Worm (Caenorhabditis elegans) whole organism, early embryonic: ENCODE measurements around the gene F54D5.9.
"Not testable (repeated sequence)": the region's sequence is repeated elsewhere in the genome, so short reads cannot be mapped to it uniquely, and the experiment has no call there.

Source experiments
- B0310.2 ChIP-seq: sonication (generic microtip); optimal IDR thresholded peaks from 2 replicates; lab custom pipeline; 2016; ENCODE audit warnings: mild to moderate bottlenecking, missing genetic modification characterization, missing compliant biosample characterization
- F13C5.2 ChIP-seq: sonication (generic microtip); optimal IDR thresholded peaks from 2 replicates; lab custom pipeline; 2017; ENCODE audit warnings: mild to moderate bottlenecking, missing genetic modification characterization, inconsistent platforms, missing compliant biosample characterization
- aly-1 ChIP-seq: sonication (generic microtip); optimal IDR thresholded peaks from 2 replicates; lab custom pipeline; 2016; ENCODE audit warnings: missing genetic modification characterization, missing compliant biosample characterization
- ama-1 ChIP-seq: fragments of 150-350 bp; optimal IDR thresholded peaks from 2 replicates; lab custom pipeline; 2014
- ceh-13 ChIP-seq: fragments of 200-800 bp; sonication (Bioruptor generic); optimal IDR thresholded peaks from 2 replicates; lab custom pipeline; 2018; ENCODE audit warnings: mild to moderate bottlenecking, missing genetic modification characterization, missing compliant biosample characterization
- ceh-36 ChIP-seq: sonication (generic microtip); optimal IDR thresholded peaks from 2 replicates; lab custom pipeline; 2016; ENCODE audit warnings: missing genetic modification characterization, inconsistent platforms, missing compliant biosample characterization
- ets-7 ChIP-seq: sonication (generic microtip); optimal IDR thresholded peaks from 2 replicates; lab custom pipeline; 2016; ENCODE audit warnings: missing genotype, missing genetic modification characterization, missing compliant biosample characterization
- flt-1 ChIP-seq: fragments of 200-800 bp; sonication (Bioruptor generic); IDR thresholded peaks from 2 replicates; pipeline ENCODE4 v1.3.6; 2022; ENCODE audit warnings: missing genetic modification characterization, missing compliant biosample characterization
- hmbx-1 ChIP-seq: sonication (generic microtip); optimal IDR thresholded peaks from 2 replicates; lab custom pipeline; 2016; ENCODE audit warnings: mild to moderate bottlenecking, missing genetic modification characterization, missing compliant biosample characterization
- hmg-4 ChIP-seq: fragments of 200-800 bp; sonication (Bioruptor generic); optimal IDR thresholded peaks from 2 replicates; lab custom pipeline; 2018; ENCODE audit warnings: mild to moderate bottlenecking, missing genetic modification characterization, missing compliant biosample characterization
- hnd-1 ChIP-seq: sonication (generic microtip); optimal IDR thresholded peaks from 2 replicates; lab custom pipeline; 2016; ENCODE audit warnings: missing genetic modification characterization, missing compliant biosample characterization
- pes-1 ChIP-seq: fragments of 200-800 bp; sonication (Bioruptor generic); IDR thresholded peaks from 2 replicates; pipeline ENCODE4 v1.3.6; 2022; ENCODE audit warnings: missing genetic modification reagents, missing genetic modification characterization, missing compliant biosample characterization
- scrt-1 ChIP-seq: fragments of 200-800 bp; sonication (Bioruptor generic); IDR thresholded peaks from 2 replicates; pipeline ENCODE4 v1.3.6; 2022; ENCODE audit warnings: missing genetic modification characterization, missing compliant biosample characterization
- sea-1 ChIP-seq: fragments of 200-800 bp; sonication (Bioruptor generic); conservative IDR thresholded peaks from 2 replicates; pipeline ENCODE4 v1.3.6; 2022; ENCODE audit warnings: missing genetic modification characterization, missing compliant biosample characterization
- tbx-11 ChIP-seq: fragments of 200-800 bp; sonication (Bioruptor generic); IDR thresholded peaks from 2 replicates; pipeline ENCODE4 v1.3.6; 2022; ENCODE audit warnings: missing genetic modification characterization, missing compliant biosample characterization
- tbx-37 ChIP-seq: fragments of 200-800 bp; sonication (Bioruptor generic); conservative IDR thresholded peaks from 2 replicates; pipeline ENCODE4 v1.3.6; 2022; ENCODE audit warnings: missing genetic modification reagents, missing genetic modification characterization, missing compliant biosample characterization
- tra-4 ChIP-seq: sonication (generic microtip); optimal IDR thresholded peaks from 2 replicates; lab custom pipeline; 2017; ENCODE audit warnings: missing genetic modification characterization, missing compliant biosample characterization

Gene F54D5.9

ce11 chrII:11556338-11556737, 11.7 kb upstream of the F54D5.9 start, which contains the start of gene F54D5.17:
TSS of gene F54D5.17 (plus strand) at chrII:11556638.
- TF ChIP-seq pes-1, result no peak
- no peak for TF ChIP-seq tbx-11 (GFP tag; lab: Robert Waterston, UW)
- no peak for TF ChIP-seq tra-4 (tag; lab: Kevin White, UChicago)
- TF ChIP-seq flt-1 (GFP tag; lab: Robert Waterston, UW), result no peak
- no peak for TF ChIP-seq hmbx-1
- no peak for TF ChIP-seq ceh-13 (GFP tag; lab: Kevin White, UChicago)

- no peak for TF ChIP-seq tra-4 (tag; lab: Kevin White, UChicago)
- no peak for TF ChIP-seq tbx-11 (GFP tag; lab: Robert Waterston, UW)
- no peak for TF ChIP-seq hmg-4
- TF ChIP-seq flt-1 (GFP tag; lab: Robert Waterston, UW), result no peak
- no peak for TF ChIP-seq scrt-1 (GFP tag; lab: Robert Waterston, UW)
- TF ChIP-seq aly-1 (tag; lab: Kevin White, UChicago), result no peak
- TF ChIP-seq F13C5.2 (tag; lab: Kevin White, UChicago), result no peak
- no peak for TF ChIP-seq sea-1
Observed at ce11 chrII:11555634-11556033, 11.0 kb upstream of the F54D5.9 start, which contains the start of gene F54D5.24. TSS of gene F54D5.24 (plus strand) at chrII:11555949.

- TF ChIP-seq F13C5.2 (tag; lab: Kevin White, UChicago); ets-7 (tag; lab: Kevin White, UChicago); ceh-13 (GFP tag; lab: Kevin White, UChicago): not testable (repeated sequence)
Observed at ce11 chrII:11551981-11552380, 7.4 kb upstream of the F54D5.9 start, which contains the start of gene dhgd-1. TSS of gene dhgd-1 (minus strand) at chrII:11552081.

- TF ChIP-seq hmbx-1 (peak; percentile 22), ceh-36 (tag; lab: Kevin White, UChicago) (no peak), hmg-4 (no peak), ama-1 (lab: Kevin White, UChicago) (peak; percentile 77), sea-1 (0 out of 2 replicates have a peak, but pooled peaks have one; percentile 66), tbx-11 (GFP tag; lab: Robert Waterston, UW) (no peak)
Observed at ce11 chrII:11547254-11547687, 2.6 kb upstream of the F54D5.9 start, which contains the start of gene F54D5.7. TSS of gene F54D5.7 (plus strand) at chrII:11547517.

ce11 chrII:11545952-11546325, 1.3 kb upstream of the F54D5.9 start:
- TF ChIP-seq hnd-1 (tag; lab: Kevin White, UChicago), result no peak
- no peak for TF ChIP-seq flt-1 (GFP tag; lab: Robert Waterston, UW)
- TF ChIP-seq F13C5.2 (tag; lab: Kevin White, UChicago), result no peak
- no peak for TF ChIP-seq ceh-13 (GFP tag; lab: Kevin White, UChicago)
- no peak for TF ChIP-seq ama-1 (lab: Kevin White, UChicago)
- no peak for TF ChIP-seq ceh-36 (tag; lab: Kevin White, UChicago)
- no peak for TF ChIP-seq tra-4 (tag; lab: Kevin White, UChicago)
- TF ChIP-seq ets-7 (tag; lab: Kevin White, UChicago), result no peak
- no peak for TF ChIP-seq scrt-1 (GFP tag; lab: Robert Waterston, UW)
- TF ChIP-seq sea-1, result no peak
- TF ChIP-seq tbx-37, result no peak
- no peak for TF ChIP-seq tbx-11 (GFP tag; lab: Robert Waterston, UW)
- no peak for TF ChIP-seq B0310.2 (tag; lab: Kevin White, UChicago)
- no peak for TF ChIP-seq pes-1
- no peak for TF ChIP-seq hmbx-1
- no peak for TF ChIP-seq hmg-4

- TF ChIP-seq ama-1 (lab: Kevin White, UChicago) (peak; percentile 56), pes-1 (peak; percentile 70; the same call in 1 of the 2 replicates), scrt-1 (GFP tag; lab: Robert Waterston, UW) (no peak), sea-1 (no peak), tra-4 (tag; lab: Kevin White, UChicago) (peak; percentile 23), aly-1 (tag; lab: Kevin White, UChicago) (no peak), B0310.2 (tag; lab: Kevin White, UChicago) (peak; percentile 7), ceh-36 (tag; lab: Kevin White, UChicago) (no peak), tbx-37 (peak; percentile 39; the same call in 1 of the 2 replicates), hmg-4 (peak; percentile 68), tbx-11 (GFP tag; lab: Robert Waterston, UW) (no peak), F13C5.2 (tag; lab: Kevin White, UChicago) (peak; percentile 81), ceh-13 (GFP tag; lab: Kevin White, UChicago) (no peak), flt-1 (GFP tag; lab: Robert Waterston, UW) (peak; percentile 47; the same call in 1 of the 2 replicates), ets-7 (tag; lab: Kevin White, UChicago) (no peak), hnd-1 (tag; lab: Kevin White, UChicago) (no peak), hmbx-1 (peak; percentile 3)
Observed at ce11 chrII:11545299-11545951, 797 bp upstream of the F54D5.9 start, which contains the start of gene dnj-13. TSS of gene dnj-13 (plus strand) at chrII:11545701.

ce11 chrII:11542958-11543357, 1.7 kb downstream of the F54D5.9 start:
- TF ChIP-seq hmbx-1 (no peak), sea-1 (no peak), flt-1 (GFP tag; lab: Robert Waterston, UW) (no peak), ama-1 (lab: Kevin White, UChicago) (no peak), hnd-1 (tag; lab: Kevin White, UChicago) (no peak), ets-7 (tag; lab: Kevin White, UChicago) (no peak), F13C5.2 (tag; lab: Kevin White, UChicago) (no peak), hmg-4 (peak; percentile 38), tbx-11 (GFP tag; lab: Robert Waterston, UW) (no peak), tra-4 (tag; lab: Kevin White, UChicago) (no peak), pes-1 (no peak), scrt-1 (GFP tag; lab: Robert Waterston, UW) (0 out of 2 replicates have a peak, but pooled peaks have one; percentile 12), ceh-36 (tag; lab: Kevin White, UChicago) (no peak)
